Fruit fly (Drosophila melanogaster): ENCODE data around the gene Sgt.

- TF ChIP-seq CTCF (optimal IDR thresholded peaks at IDR 0.05) (no peak), CG8478 (optimal IDR thresholded peaks at IDR 0.05) (no peak)
These were observed 43.4 kb upstream of the Sgt start for dm6 chr2L:17427929-17428456.
